Worm (Caenorhabditis elegans) whole organism, young adult: Measurements from ENCODE around the gene asp-3.
A peak's percentile ranks its signal among the peaks of the same experiment; 100 is the strongest.

Source experiments
- C06A6.2 ChIP-seq: fragments of 200-800 bp; sonication (Bioruptor generic); conservative IDR thresholded peaks from 2 replicates; pipeline ENCODE4 v1.3.6; 2022; ENCODE audit warnings: missing genetic modification characterization, missing compliant biosample characterization
- K11D2.4 ChIP-seq: fragments of 200-800 bp; sonication (Bioruptor generic); IDR thresholded peaks from 2 replicates; pipeline ENCODE4 v1.3.6; 2022; ENCODE audit warnings: missing genetic modification reagents, missing genetic modification characterization, missing compliant biosample characterization
- Y79H2A.3 ChIP-seq: fragments of 200-800 bp; sonication (Bioruptor generic); conservative IDR thresholded peaks from 2 replicates; pipeline ENCODE4 v1.3.6; 2022; ENCODE audit warnings: missing genetic modification reagents, missing genetic modification characterization, missing compliant biosample characterization
- Y95B8A.8 ChIP-seq: fragments of 200-800 bp; sonication (Bioruptor generic); IDR thresholded peaks from 2 replicates; pipeline ENCODE4 v1.3.6; 2022; ENCODE audit warnings: missing genetic modification reagents, missing genetic modification characterization, missing compliant biosample characterization
- akir-1 ChIP-seq: fragments of 200-800 bp; sonication (Bioruptor generic); optimal IDR thresholded peaks from 2 replicates; lab custom pipeline; 2018; ENCODE audit warnings: mild to moderate bottlenecking, missing genetic modification characterization, moderate library complexity, missing compliant biosample characterization
- ama-1 ChIP-seq, 3 experiments: fragments of 150-350 bp in 1 of 3; sonication (generic microtip) in 2 of 3; optimal IDR thresholded peaks; 2 replicates each; lab custom pipeline; 2014 to 2018; ENCODE audit warnings: missing biosample characterization in 2 of 3, missing genetic modification characterization in 2 of 3, missing genetic modification reagents in 2 of 3
- atf-7 ChIP-seq: sonication (generic microtip); optimal IDR thresholded peaks from 2 replicates; lab custom pipeline; 2017; ENCODE audit warnings: mild to moderate bottlenecking, missing genetic modification characterization, missing compliant biosample characterization
- attf-5 ChIP-seq: fragments of 200-800 bp; sonication (Bioruptor generic); optimal IDR thresholded peaks from 2 replicates; lab custom pipeline; 2018; ENCODE audit warnings: mild to moderate bottlenecking, missing genetic modification characterization, missing compliant biosample characterization
- cebp-1 ChIP-seq, 2 experiments: fragments of 200-800 bp in 1 of 2; sonication (Bioruptor generic) in 1 of 2; sonication (generic microtip) in 1 of 2; IDR thresholded peaks in 1 of 2; optimal IDR thresholded peaks in 1 of 2; 2 replicates each; pipeline versions ENCODE4 v1.3.6 to Lab custom; 2017 to 2022; ENCODE audit warnings: missing compliant biosample characterization in 2 of 2, missing genetic modification characterization in 2 of 2, mild to moderate bottlenecking in 1 of 2, missing genetic modification reagents in 1 of 2, moderate library complexity in 1 of 2
- ceh-27 ChIP-seq: fragments of 200-800 bp; sonication (Bioruptor generic); optimal IDR thresholded peaks from 2 replicates; lab custom pipeline; 2018; ENCODE audit warnings: mild to moderate bottlenecking, missing genetic modification characterization, moderate library complexity, missing compliant biosample characterization
- ceh-91 ChIP-seq: fragments of 200-800 bp; sonication (Bioruptor generic); IDR thresholded peaks from 2 replicates; pipeline ENCODE4 v1.3.6; 2022; ENCODE audit warnings: missing genetic modification reagents, missing genetic modification characterization, missing compliant biosample characterization
- die-1 ChIP-seq: sonication (generic microtip); optimal IDR thresholded peaks from 2 replicates; lab custom pipeline; 2016; ENCODE audit warnings: missing genotype, mild to moderate bottlenecking, missing genetic modification characterization, missing compliant biosample characterization
- egl-44 ChIP-seq: fragments of 200-800 bp; sonication (Bioruptor generic); IDR thresholded peaks from 2 replicates; pipeline ENCODE4 v1.3.6; 2022; ENCODE audit warnings: missing genetic modification reagents, missing genetic modification characterization, missing compliant biosample characterization
- egrh-3 ChIP-seq: fragments of 200-800 bp; sonication (Bioruptor generic); IDR thresholded peaks from 2 replicates; pipeline ENCODE4 v1.3.6; 2022; ENCODE audit warnings: missing genetic modification reagents, missing genetic modification characterization, missing compliant biosample characterization
- ekl-4 ChIP-seq: fragments of 200-800 bp; sonication (Bioruptor generic); IDR thresholded peaks from 2 replicates; pipeline ENCODE4 v1.3.6; 2022; ENCODE audit warnings: missing genetic modification reagents, missing genetic modification characterization, missing compliant biosample characterization
- ets-4 ChIP-seq: fragments of 200-800 bp; sonication (Bioruptor generic); optimal IDR thresholded peaks from 2 replicates; lab custom pipeline; 2018; ENCODE audit warnings: mild to moderate bottlenecking, missing genetic modification characterization, missing compliant biosample characterization
- gei-17 ChIP-seq: fragments of 200-800 bp; sonication (Bioruptor generic); optimal IDR thresholded peaks from 2 replicates; lab custom pipeline; 2018; ENCODE audit warnings: mild to moderate bottlenecking, missing genetic modification characterization, missing compliant biosample characterization
- him-1 ChIP-seq: sonication (generic microtip); optimal IDR thresholded peaks from 2 replicates; lab custom pipeline; 2016; ENCODE audit warnings: missing genotype, missing genetic modification reagents, missing genetic modification characterization, missing compliant biosample characterization
- let-526 ChIP-seq: fragments of 200-800 bp; sonication (Bioruptor generic); IDR thresholded peaks from 2 replicates; pipeline ENCODE4 v1.3.6; 2022; ENCODE audit warnings: missing genetic modification reagents, missing genetic modification characterization, missing compliant biosample characterization
- let-607 ChIP-seq, 2 experiments: fragments of 200-800 bp in 1 of 2; sonication (Bioruptor generic) in 1 of 2; sonication (generic microtip) in 1 of 2; optimal IDR thresholded peaks; 2 replicates each; lab custom pipeline; 2016 to 2018; ENCODE audit warnings: mild to moderate bottlenecking in 2 of 2, missing compliant biosample characterization in 2 of 2, missing genetic modification characterization in 2 of 2, moderate library complexity in 2 of 2, missing genotype in 1 of 2
- lin-26 ChIP-seq: fragments of 200-800 bp; sonication (Bioruptor generic); IDR thresholded peaks from 2 replicates; pipeline ENCODE4 v1.3.6; 2022; ENCODE audit warnings: missing genetic modification reagents, missing genetic modification characterization, missing compliant biosample characterization
- lin-35 ChIP-seq, 3 experiments: fragments of 150-350 bp in 2 of 3; sonication (generic microtip) in 1 of 3; optimal IDR thresholded peaks; 2 replicates each; lab custom pipeline; 2014 to 2018; ENCODE audit warnings: missing biosample characterization in 3 of 3, missing genetic modification characterization in 3 of 3, missing genetic modification reagents in 3 of 3
- lin-40 ChIP-seq: sonication (generic microtip); optimal IDR thresholded peaks from 2 replicates; lab custom pipeline; 2016; ENCODE audit warnings: missing genetic modification characterization, mild to moderate bottlenecking, missing compliant biosample characterization, missing genotype, missing genetic modification reagents
- lin-54 ChIP-seq: fragments of 200-800 bp; sonication (Bioruptor generic); optimal IDR thresholded peaks from 2 replicates; lab custom pipeline; 2018; ENCODE audit warnings: mild to moderate bottlenecking, missing genetic modification characterization, missing compliant biosample characterization
- lir-1 ChIP-seq: fragments of 200-800 bp; sonication (Bioruptor generic); conservative IDR thresholded peaks from 2 replicates; pipeline ENCODE4 v1.3.6; 2022; ENCODE audit warnings: missing genetic modification reagents, missing genetic modification characterization, missing compliant biosample characterization
- madf-10 ChIP-seq: sonication (generic microtip); optimal IDR thresholded peaks from 2 replicates; lab custom pipeline; 2016; ENCODE audit warnings: mild to moderate bottlenecking, missing genetic modification characterization, missing compliant biosample characterization
- madf-6 ChIP-seq: fragments of 200-800 bp; sonication (Bioruptor generic); IDR thresholded peaks from 2 replicates; pipeline ENCODE4 v1.3.6; 2022; ENCODE audit warnings: missing genetic modification reagents, missing genetic modification characterization, missing compliant biosample characterization
- mcd-1 ChIP-seq: fragments of 200-800 bp; sonication (Bioruptor generic); IDR thresholded peaks from 2 replicates; pipeline ENCODE4 v1.3.6; 2022; ENCODE audit warnings: missing genetic modification reagents, missing genetic modification characterization, missing compliant biosample characterization
- mel-28 ChIP-seq: sonication (generic microtip); optimal IDR thresholded peaks from 2 replicates; lab custom pipeline; 2016; ENCODE audit warnings: borderline replicate concordance, mild to moderate bottlenecking, missing genetic modification characterization, missing compliant biosample characterization
- nfya-1 ChIP-seq: sonication (generic microtip); optimal IDR thresholded peaks from 2 replicates; lab custom pipeline; 2017; ENCODE audit warnings: antibody characterized with exemption, missing compliant biosample characterization, missing genetic modification characterization, borderline replicate concordance; ENCODE audit not compliant: insufficient read depth
- nfyb-1 ChIP-seq: fragments of 200-800 bp; sonication (Bioruptor generic); IDR thresholded peaks from 2 replicates; pipeline ENCODE4 v1.3.6; 2022; ENCODE audit warnings: missing genetic modification reagents, missing genetic modification characterization, missing compliant biosample characterization
- nhr-80 ChIP-seq: sonication (generic microtip); optimal IDR thresholded peaks from 2 replicates; lab custom pipeline; 2016; ENCODE audit warnings: missing genetic modification characterization, missing compliant biosample characterization
- nhr-90 ChIP-seq: sonication (generic microtip); optimal IDR thresholded peaks from 2 replicates; lab custom pipeline; 2016; ENCODE audit warnings: missing genotype, mild to moderate bottlenecking, missing genetic modification characterization, missing compliant biosample characterization
- pbrm-1 ChIP-seq: fragments of 200-800 bp; sonication (Bioruptor generic); IDR thresholded peaks from 2 replicates; pipeline ENCODE4 v1.3.6; 2022; ENCODE audit warnings: missing genetic modification reagents, missing genetic modification characterization, missing compliant biosample characterization
- sea-2 ChIP-seq: fragments of 200-800 bp; sonication (Bioruptor generic); IDR thresholded peaks from 2 replicates; pipeline ENCODE4 v1.3.6; 2022; ENCODE audit warnings: missing genetic modification characterization, missing compliant biosample characterization
- snpc-3.4 ChIP-seq: sonication (generic microtip); optimal IDR thresholded peaks from 2 replicates; lab custom pipeline; 2017; ENCODE audit warnings: missing genetic modification characterization, mild to moderate bottlenecking, missing compliant biosample characterization, antibody characterized with exemption, moderate library complexity, missing genotype, missing genetic modification reagents
- snpc-4 ChIP-seq, 5 experiments: fragments of 150-350 bp in 1 of 5; sonication (generic microtip) in 4 of 5; optimal IDR thresholded peaks; 2 replicates each; lab custom pipeline; 2014 to 2018; ENCODE audit warnings: missing genetic modification characterization in 5 of 5, missing biosample characterization in 3 of 5, antibody characterized with exemption in 2 of 5, mild to moderate bottlenecking in 2 of 5, missing compliant biosample characterization in 2 of 5, missing genotype in 2 of 5, moderate library complexity in 2 of 5, missing genetic modification reagents in 1 of 5
- somi-1 ChIP-seq: fragments of 200-800 bp; sonication (Bioruptor generic); optimal IDR thresholded peaks from 2 replicates; lab custom pipeline; 2018; ENCODE audit warnings: mild to moderate bottlenecking, missing genetic modification characterization, missing compliant biosample characterization
- tbp1 ChIP-seq: fragments of 200-800 bp; sonication (Bioruptor generic); optimal IDR thresholded peaks from 2 replicates; lab custom pipeline; 2018; ENCODE audit warnings: mild to moderate bottlenecking, missing genetic modification characterization, missing compliant biosample characterization
- tlf-1 ChIP-seq: fragments of 200-800 bp; sonication (Bioruptor generic); optimal IDR thresholded peaks from 2 replicates; lab custom pipeline; 2018; ENCODE audit warnings: mild to moderate bottlenecking, missing genetic modification characterization, missing compliant biosample characterization
- ztf-22 ChIP-seq: fragments of 200-800 bp; sonication (Bioruptor generic); optimal IDR thresholded peaks from 2 replicates; lab custom pipeline; 2018; ENCODE audit warnings: mild to moderate bottlenecking, missing genetic modification characterization, moderate library complexity, missing compliant biosample characterization
- ztf-26 ChIP-seq: sonication (generic microtip); optimal IDR thresholded peaks from 2 replicates; lab custom pipeline; 2017; ENCODE audit warnings: missing genetic modification characterization, missing compliant biosample characterization

asp-3 gene

ce11 chrX:6747906-6748356, 42.9 kb upstream of the asp-3 start (continued):
- no peak for TF ChIP-seq ceh-91 (GFP tag; lab: Robert Waterston, UW)

ce11 chrX:6749124-6749822, 41.6 kb upstream of the asp-3 start:
- TF ChIP-seq snpc-3.4 (tag; lab: Kevin White, UChicago) (no peak), pbrm-1 (GFP tag; lab: Robert Waterston, UW) (peak; percentile 45; the same call in 1 of the 2 replicates), ekl-4 (GFP tag; lab: Robert Waterston, UW) (peak; percentile 20; the same call in 1 of the 2 replicates), ztf-26 (peak; percentile 89), sea-2 (GFP tag; lab: Robert Waterston, UW) (peak; percentile 62; the same call in 1 of the 2 replicates), ets-4 (GFP tag; lab: Kevin White, UChicago) (peak; percentile 39), Y95B8A.8 (0 out of 2 replicates have a peak, but pooled peaks have one; percentile 47), nfya-1 (tag; lab: Kevin White, UChicago) (no peak), snpc-4 (GFP tag; optimal IDR thresholded peaks at IDR 0.05; lab: Kevin White, UChicago) (no peak), snpc-4 (tag; optimal IDR thresholded peaks at IDR 0.05; lab: Kevin White, UChicago) (peak in 2 of 4 experiments; percentile 1 to 31), attf-5 (peak; percentile 2), cebp-1 (GFP tag; IDR thresholded peaks at IDR 0.05; lab: Robert Waterston, UW) (0 out of 2 replicates have a peak, but pooled peaks have one; percentile 16), cebp-1 (tag; optimal IDR thresholded peaks at IDR 0.05; lab: Kevin White, UChicago) (peak; percentile 73), lin-40 (tag; lab: Kevin White, UChicago) (peak; percentile 81), him-1 (no peak), egl-44 (GFP tag; lab: Robert Waterston, UW) (peak; percentile 86), ztf-22 (GFP tag; lab: Kevin White, UChicago) (peak; percentile 56), gei-17 (GFP tag; lab: Kevin White, UChicago) (peak; percentile 25), nhr-80 (tag; lab: Kevin White, UChicago) (peak; percentile 84), somi-1 (GFP tag; lab: Kevin White, UChicago) (peak; percentile 93), akir-1 (GFP tag; lab: Kevin White, UChicago) (no peak), die-1 (tag; lab: Kevin White, UChicago) (peak; percentile 63), lin-26 (GFP tag; lab: Robert Waterston, UW) (0 out of 2 replicates have a peak, but pooled peaks have one; percentile 24), lin-35 (GFP tag; optimal IDR thresholded peaks at IDR 0.05; lab: Kevin White, UChicago) (peak in 1 of 3 experiments; percentile 41), madf-6 (GFP tag; lab: Robert Waterston, UW) (no peak), mcd-1 (GFP tag; lab: Robert Waterston, UW) (peak; percentile 40; the same call in 1 of the 2 replicates), madf-10 (tag; lab: Kevin White, UChicago) (peak; percentile 40), mel-28 (tag; lab: Kevin White, UChicago) (no peak), lin-54 (peak; percentile 30), nhr-90 (tag; lab: Kevin White, UChicago) (peak; percentile 73), tbp1 (peak; percentile 55), atf-7 (tag; lab: Kevin White, UChicago) (peak; percentile 79), nfyb-1 (peak; percentile 88), lir-1 (peak; percentile 74), K11D2.4 (GFP tag; lab: Robert Waterston, UW) (peak; percentile 86), Y79H2A.3 (GFP tag; lab: Robert Waterston, UW) (0 out of 2 replicates have a peak, but pooled peaks have one; percentile 46), let-607 (tag; optimal IDR thresholded peaks at IDR 0.05; lab: Kevin White, UChicago) (peak; percentile 13 to 82), C06A6.2 (GFP tag; lab: Robert Waterston, UW) (peak; percentile 78; the same call in 1 of the 2 replicates), tlf-1 (GFP tag; lab: Kevin White, UChicago) (peak; percentile 78), ama-1 (optimal IDR thresholded peaks at IDR 0.05; lab: Kevin White, UChicago) (peak; percentile 32), ama-1 (GFP tag; optimal IDR thresholded peaks at IDR 0.05; lab: Kevin White, UChicago) (no peak), let-526 (peak; percentile 74; the same call in 1 of the 2 replicates), ceh-27 (GFP tag; lab: Kevin White, UChicago) (no peak), egrh-3 (no peak)
